Worm (Caenorhabditis elegans): ENCODE results near the gene M01F1.9.
"Not testable (repeated sequence)": the region's sequence is repeated elsewhere in the genome, so short reads cannot be mapped to it uniquely, and the experiment has no call there.

- TF ChIP-seq hmbx-1 (tag; optimal IDR thresholded peaks at IDR 0.05); pes-1 (GFP tag; IDR thresholded peaks at IDR 0.05); sea-1 (GFP tag; conservative IDR thresholded peaks at IDR 0.05): not testable (repeated sequence)
These were observed 44.8 kb downstream of the M01F1.9 start, which contains the start of gene C34C12.1 for ce11 chrIII:3454045-3454444.
